Worm (Caenorhabditis elegans) whole organism, L4 larva: ENCODE measurements around the gene tag-307.

Source experiments
- D1046.2 ChIP-seq: fragments of 200-800 bp; sonication (Bioruptor generic); IDR thresholded peaks from 2 replicates; pipeline ENCODE4 v1.3.6; 2022; ENCODE audit warnings: missing genetic modification characterization, missing compliant biosample characterization
- F10B5.3 ChIP-seq: sonication (generic microtip); optimal IDR thresholded peaks from 2 replicates; lab custom pipeline; 2016; ENCODE audit warnings: mild to moderate bottlenecking, missing genetic modification characterization, missing compliant biosample characterization
- Y5F2A.4 ChIP-seq: fragments of 200-800 bp; sonication (Bioruptor generic); optimal IDR thresholded peaks from 2 replicates; lab custom pipeline; 2018; ENCODE audit warnings: mild to moderate bottlenecking, missing genetic modification characterization, missing compliant biosample characterization
- ceh-32 ChIP-seq: sonication (generic microtip); optimal IDR thresholded peaks from 2 replicates; lab custom pipeline; 2016; ENCODE audit warnings: mild to moderate bottlenecking, missing genetic modification characterization, missing compliant biosample characterization; ENCODE audit not compliant: poor library complexity
- cey-2 ChIP-seq: sonication (generic microtip); optimal IDR thresholded peaks from 3 replicates; lab custom pipeline; 2017; ENCODE audit warnings: missing genetic modification characterization, mild to moderate bottlenecking, missing compliant biosample characterization, antibody characterized with exemption, borderline replicate concordance; ENCODE audit not compliant: insufficient read depth
- daf-16 ChIP-seq, 3 experiments: sonication (generic microtip); optimal IDR thresholded peaks; 2 replicates each; lab custom pipeline; 2016 to 2017; ENCODE audit warnings: missing genetic modification characterization in 3 of 3, missing genetic modification reagents in 3 of 3, mild to moderate bottlenecking in 2 of 3, missing compliant biosample characterization in 2 of 3, missing biosample characterization in 1 of 3, moderate library complexity in 1 of 3
- daf-19 ChIP-seq: fragments of 200-800 bp; sonication (Bioruptor generic); conservative IDR thresholded peaks from 2 replicates; pipeline ENCODE4 v1.3.6; 2022; ENCODE audit warnings: missing genetic modification characterization, missing compliant biosample characterization
- daf-8 ChIP-seq: fragments of 200-800 bp; sonication (Bioruptor generic); IDR thresholded peaks from 2 replicates; pipeline ENCODE4 v1.3.6; 2022; ENCODE audit warnings: missing genetic modification characterization, missing compliant biosample characterization
- duxl-1 ChIP-seq: sonication (generic microtip); optimal IDR thresholded peaks from 2 replicates; lab custom pipeline; 2016; ENCODE audit warnings: mild to moderate bottlenecking, missing genetic modification characterization, moderate library complexity, missing compliant biosample characterization; ENCODE audit not compliant: poor library complexity
- egl-27 ChIP-seq: sonication (generic microtip); optimal IDR thresholded peaks from 3 replicates; lab custom pipeline; 2017; ENCODE audit warnings: missing biosample characterization, missing genetic modification reagents, missing genetic modification characterization
- fos-1 ChIP-seq: fragments of 150-350 bp; optimal IDR thresholded peaks from 2 replicates; lab custom pipeline; 2014; ENCODE audit warnings: missing biosample characterization, missing genetic modification characterization
- hif-1 ChIP-seq, 2 experiments: sonication (generic microtip); optimal IDR thresholded peaks; 2 replicates each; lab custom pipeline; 2016 to 2017; ENCODE audit warnings: missing compliant biosample characterization in 2 of 2, missing genetic modification characterization in 2 of 2, missing genetic modification reagents in 2 of 2, missing genotype in 2 of 2, mild to moderate bottlenecking in 1 of 2
- hlh-30 ChIP-seq: sonication (generic microtip); optimal IDR thresholded peaks from 2 replicates; lab custom pipeline; 2017; ENCODE audit warnings: antibody characterized with exemption, mild to moderate bottlenecking, missing genetic modification characterization, missing compliant biosample characterization; ENCODE audit not compliant: insufficient read depth
- hmg-1.1 ChIP-seq: fragments of 200-800 bp; sonication (Bioruptor generic); IDR thresholded peaks from 2 replicates; pipeline ENCODE4 v1.3.6; 2022; ENCODE audit warnings: missing genetic modification reagents, missing genetic modification characterization, missing compliant biosample characterization
- jun-1 ChIP-seq: fragments of 150-350 bp; optimal IDR thresholded peaks from 2 replicates; lab custom pipeline; 2014; ENCODE audit warnings: missing biosample characterization, missing genetic modification reagents, missing genetic modification characterization
- lim-7 ChIP-seq: fragments of 200-800 bp; sonication (Bioruptor generic); IDR thresholded peaks from 2 replicates; pipeline ENCODE4 v1.3.6; 2022; ENCODE audit warnings: missing genetic modification characterization, missing compliant biosample characterization
- lin-13 ChIP-seq: fragments of 150-350 bp; optimal IDR thresholded peaks from 2 replicates; lab custom pipeline; 2014; ENCODE audit warnings: missing biosample characterization, missing genetic modification reagents, missing genetic modification characterization
- lin-15B ChIP-seq: fragments of 150-350 bp; sonication (generic microtip); optimal IDR thresholded peaks from 3 replicates; lab custom pipeline; 2014; ENCODE audit warnings: missing biosample characterization, missing genetic modification characterization
- madf-5 ChIP-seq, 2 experiments: fragments of 200-800 bp; sonication (Bioruptor generic); IDR thresholded peaks; 2 replicates each; pipeline ENCODE4 v1.3.6; 2022; ENCODE audit warnings: missing compliant biosample characterization in 2 of 2, missing genetic modification characterization in 2 of 2
- mdl-1 ChIP-seq, 2 experiments: fragments of 150-350 bp in 1 of 2; sonication (generic microtip) in 1 of 2; optimal IDR thresholded peaks; 2 replicates each; lab custom pipeline; 2014 to 2017; ENCODE audit warnings: missing biosample characterization in 2 of 2, missing genetic modification characterization in 2 of 2
- mes-2 ChIP-seq: sonication (generic microtip); optimal IDR thresholded peaks from 2 replicates; lab custom pipeline; 2016; ENCODE audit warnings: missing genotype, mild to moderate bottlenecking, missing genetic modification characterization, missing compliant biosample characterization; ENCODE audit not compliant: poor library complexity, severe bottlenecking
- mxl-3 ChIP-seq: fragments of 200-800 bp; sonication (Bioruptor generic); optimal IDR thresholded peaks from 2 replicates; lab custom pipeline; 2018; ENCODE audit warnings: mild to moderate bottlenecking, missing genetic modification characterization, missing compliant biosample characterization
- nhr-10 ChIP-seq: fragments of 150-350 bp; optimal IDR thresholded peaks from 2 replicates; lab custom pipeline; 2014; ENCODE audit warnings: missing biosample characterization, missing genetic modification characterization
- nhr-28 ChIP-seq: fragments of 150-350 bp; optimal IDR thresholded peaks from 2 replicates; lab custom pipeline; 2014; ENCODE audit warnings: missing biosample characterization, missing genetic modification characterization
- nhr-41 ChIP-seq: fragments of 200-800 bp; sonication (Bioruptor generic); IDR thresholded peaks from 2 replicates; pipeline ENCODE4 v1.3.6; 2022; ENCODE audit warnings: missing genetic modification reagents, missing genetic modification characterization, missing compliant biosample characterization
- pha-4 ChIP-seq, 2 experiments: fragments of 150-350 bp in 1 of 2; fragments of 200-800 bp in 1 of 2; sonication (Bioruptor generic) in 1 of 2; IDR thresholded peaks in 1 of 2; optimal IDR thresholded peaks in 1 of 2; 2 replicates each; pipeline versions ENCODE4 v1.3.6 to Lab custom; 2014 to 2022; ENCODE audit warnings: missing genetic modification characterization in 2 of 2, missing genetic modification reagents in 2 of 2, missing biosample characterization in 1 of 2, missing compliant biosample characterization in 1 of 2
- pqm-1 ChIP-seq: sonication (generic microtip); optimal IDR thresholded peaks from 2 replicates; lab custom pipeline; 2017; ENCODE audit warnings: missing biosample characterization, missing genetic modification characterization
- set-16 ChIP-seq: fragments of 200-800 bp; sonication (Bioruptor generic); IDR thresholded peaks from 2 replicates; pipeline ENCODE4 v1.3.6; 2022; ENCODE audit warnings: missing genetic modification reagents, missing genetic modification characterization, missing compliant biosample characterization
- skn-1 ChIP-seq: fragments of 150-350 bp; optimal IDR thresholded peaks from 2 replicates; lab custom pipeline; 2014; ENCODE audit warnings: missing biosample characterization, missing genetic modification characterization
- snpc-1.2 ChIP-seq: fragments of 200-800 bp; sonication (Bioruptor generic); IDR thresholded peaks from 2 replicates; pipeline ENCODE4 v1.3.6; 2022; ENCODE audit warnings: missing genetic modification reagents, missing genetic modification characterization, missing compliant biosample characterization
- unc-62 ChIP-seq, 3 experiments: fragments of 150-350 bp in 1 of 3; sonication (generic microtip); optimal IDR thresholded peaks in 2 of 3; peaks in 1 of 3; 1 replicate in 1 of 3; 2 replicates in 2 of 3; lab custom pipeline; 2014 to 2017; ENCODE audit warnings: missing biosample characterization in 3 of 3, missing genetic modification characterization in 3 of 3, missing genetic modification reagents in 3 of 3, missing genotype in 1 of 3
- zag-1 ChIP-seq: fragments of 150-350 bp; optimal IDR thresholded peaks from 2 replicates; lab custom pipeline; 2014; ENCODE audit warnings: missing biosample characterization, missing genetic modification characterization
- zip-11 ChIP-seq: fragments of 200-800 bp; sonication (Bioruptor generic); IDR thresholded peaks from 2 replicates; pipeline ENCODE4 v1.3.6; 2022; ENCODE audit warnings: missing genetic modification characterization, missing compliant biosample characterization
- ztf-11 ChIP-seq: fragments of 150-350 bp; optimal IDR thresholded peaks from 2 replicates; lab custom pipeline; 2014; ENCODE audit warnings: missing biosample characterization, missing genetic modification characterization

tag-307 gene

ce11 chrIII:7878852-7879329 is 21.8 kb upstream of the tag-307 start, which contains the start of gene sup-18:
Gene sup-18, minus strand, starts transcription at chrIII:7878902.
- TF ChIP-seq unc-62 (GFP tag; optimal IDR thresholded peaks at IDR 0.05 in 1 of 2; lab: Kevin White, UChicago) (peak in 1 of 2 experiments; percentile 36), unc-62 (tag; optimal IDR thresholded peaks at IDR 0.05; lab: Kevin White, UChicago) (no peak), nhr-10 (tag; lab: Kevin White, UChicago) (no peak), mxl-3 (GFP tag; lab: Kevin White, UChicago) (no peak)

- peak in 1 of 2 experiments; percentile 93 for TF ChIP-seq unc-62 (GFP tag; optimal IDR thresholded peaks at IDR 0.05 in 1 of 2; lab: Kevin White, UChicago)
- no peak for TF ChIP-seq unc-62 (tag; optimal IDR thresholded peaks at IDR 0.05; lab: Kevin White, UChicago)
- TF ChIP-seq egl-27 (tag; lab: Kevin White, UChicago), result no peak
Observed at ce11 chrIII:7877090-7877489, 20.0 kb upstream of the tag-307 start.

ce11 chrIII:7873481-7873880 is 16.4 kb upstream of the tag-307 start, which contains the start of gene tyr-1:
Gene tyr-1, plus strand, starts transcription at chrIII:7873781.
- TF ChIP-seq duxl-1 (tag; lab: Kevin White, UChicago) (no peak), zag-1 (tag; lab: Kevin White, UChicago) (no peak), nhr-10 (tag; lab: Kevin White, UChicago) (no peak), madf-5 (GFP tag; IDR thresholded peaks at IDR 0.05; lab: Robert Waterston, UW) (no peak), cey-2 (tag; lab: Kevin White, UChicago) (no peak), nhr-41 (no peak), zip-11 (GFP tag; lab: Robert Waterston, UW) (no peak)

- TF ChIP-seq mdl-1 (tag; optimal IDR thresholded peaks at IDR 0.05; lab: Kevin White, UChicago), result peak in 1 of 2 experiments; percentile 23
- peak; percentile 48 for TF ChIP-seq nhr-28 (tag; lab: Kevin White, UChicago)
- no peak for TF ChIP-seq set-16 (GFP tag; lab: Robert Waterston, UW)
- no peak for TF ChIP-seq jun-1
- TF ChIP-seq hmg-1.1 (GFP tag; lab: Robert Waterston, UW), result no peak
- TF ChIP-seq lin-13 (GFP tag; lab: Kevin White, UChicago), result no peak
- TF ChIP-seq daf-8 (GFP tag; lab: Robert Waterston, UW), result no peak
- TF ChIP-seq F10B5.3 (tag; lab: Kevin White, UChicago), result no peak
- TF ChIP-seq unc-62 (GFP tag; optimal IDR thresholded peaks at IDR 0.05 in 1 of 2; lab: Kevin White, UChicago), result peak in 1 of 2 experiments; percentile 56
- TF ChIP-seq unc-62 (tag; optimal IDR thresholded peaks at IDR 0.05; lab: Kevin White, UChicago), result no peak
- no peak for TF ChIP-seq mxl-3 (GFP tag; lab: Kevin White, UChicago)
- peak; percentile 24 for TF ChIP-seq hlh-30 (tag; lab: Kevin White, UChicago)
- TF ChIP-seq, all 104 proteins: peak for 4
Observed at ce11 chrIII:7872776-7873175, 15.7 kb upstream of the tag-307 start.

ce11 chrIII:7866189-7866588 is 9.1 kb upstream of the tag-307 start, which contains the start of gene cup-4:
Gene cup-4, plus strand, starts transcription at chrIII:7866489.
- TF ChIP-seq hif-1 (tag; optimal IDR thresholded peaks at IDR 0.05; lab: Kevin White, UChicago) (no peak), daf-19 (GFP tag; lab: Robert Waterston, UW) (no peak), pqm-1 (no peak), ztf-11 (tag; lab: Kevin White, UChicago) (no peak), skn-1 (tag; lab: Kevin White, UChicago) (no peak), Y5F2A.4 (GFP tag; lab: Kevin White, UChicago) (no peak), fos-1 (tag; lab: Kevin White, UChicago) (no peak), lim-7 (no peak), pha-4 (GFP tag; IDR thresholded peaks at IDR 0.05; lab: Robert Waterston, UW) (no peak), pha-4 (tag; optimal IDR thresholded peaks at IDR 0.05; lab: Kevin White, UChicago) (no peak), lin-15B (tag; lab: Kevin White, UChicago) (no peak), ceh-32 (no peak), daf-16 (GFP tag; optimal IDR thresholded peaks at IDR 0.05; lab: Kevin White, UChicago) (no peak), daf-16 (tag; optimal IDR thresholded peaks at IDR 0.05; lab: Kevin White, UChicago) (no peak), mes-2 (no peak), madf-5 (GFP tag; IDR thresholded peaks at IDR 0.05; lab: Robert Waterston, UW) (no peak), lin-13 (GFP tag; lab: Kevin White, UChicago) (no peak), D1046.2 (GFP tag; lab: Robert Waterston, UW) (no peak), nhr-10 (tag; lab: Kevin White, UChicago) (no peak), snpc-1.2 (GFP tag; lab: Robert Waterston, UW) (no peak)
